Fruit fly (Drosophila melanogaster): ENCODE results near the gene Mat89Ba.
A peak's percentile ranks its signal among the peaks of the same experiment; 100 is the strongest.

Mat89Ba gene

dm6 chr3R:16249510-16249828 is 22.7 kb downstream of the Mat89Ba start (continued):
- TF ChIP-seq Oli (tag; optimal IDR thresholded peaks at IDR 0.05) (peak; percentile 4), sima (GFP tag; optimal IDR thresholded peaks at IDR 0.05) (no peak), Doc3 (GFP tag; IDR thresholded peaks at IDR 0.05; ENCODE audit: partially characterized antibody) (no peak), CG12071 (GFP tag; optimal IDR thresholded peaks at IDR 0.05) (no peak), CG2199 (GFP tag; IDR thresholded peaks at IDR 0.05) (no peak), nom (GFP tag; optimal IDR thresholded peaks at IDR 0.05) (no peak), CG9876 (GFP tag; optimal IDR thresholded peaks at IDR 0.05) (no peak), Dp (GFP tag; optimal IDR thresholded peaks at IDR 0.05) (peak; percentile 46), dimm (GFP tag; IDR thresholded peaks at IDR 0.05) (no peak), CG10979 (tag; optimal IDR thresholded peaks at IDR 0.05) (no peak), tin (GFP tag; optimal IDR thresholded peaks at IDR 0.05) (no peak), ash1 (GFP tag; optimal IDR thresholded peaks at IDR 0.05) (no peak), repo (GFP tag; optimal IDR thresholded peaks at IDR 0.05) (no peak), corto (GFP tag; optimal IDR thresholded peaks at IDR 0.05) (no peak), Mad (GFP tag; optimal IDR thresholded peaks at IDR 0.05) (no peak), bcd (GFP tag; optimal IDR thresholded peaks at IDR 0.05) (peak; percentile 14), CG13894 (tag; optimal IDR thresholded peaks at IDR 0.05) (peak; percentile 39), tna (GFP tag; IDR thresholded peaks at IDR 0.05; ENCODE audit: partially characterized antibody) (no peak), CG9817 (tag; optimal IDR thresholded peaks at IDR 0.05) (peak; percentile 6), NC2β (GFP tag; optimal IDR thresholded peaks at IDR 0.05) (no peak), dysf (GFP tag; IDR thresholded peaks at IDR 0.05) (no peak), CG8290 (GFP tag; optimal IDR thresholded peaks at IDR 0.05) (no peak), CG8290 (tag; optimal IDR thresholded peaks at IDR 0.05) (peak in 1 of 2 experiments; percentile 73), CG6689 (GFP tag; IDR thresholded peaks at IDR 0.05) (no peak), CG16863 (GFP tag; optimal IDR thresholded peaks at IDR 0.05) (no peak), CG18619 (GFP tag; optimal IDR thresholded peaks at IDR 0.05) (peak; percentile 37), ftz-f1 (GFP tag; optimal IDR thresholded peaks at IDR 0.05) (peak; percentile 17), CG9215 (GFP tag; IDR thresholded peaks at IDR 0.05) (no peak), nerfin-1 (tag; optimal IDR thresholded peaks at IDR 0.05) (no peak), dmrt11E (tag; optimal IDR thresholded peaks at IDR 0.05) (no peak), CG3726 (GFP tag; IDR thresholded peaks at IDR 0.05) (no peak), pho (GFP tag; optimal IDR thresholded peaks at IDR 0.05) (peak; percentile 20), unpg (GFP tag; optimal IDR thresholded peaks at IDR 0.05) (no peak), CG7928 (GFP tag; optimal IDR thresholded peaks at IDR 0.05) (peak; percentile 15), row (GFP tag; IDR thresholded peaks at IDR 0.05) (no peak), fd64A (GFP tag; optimal IDR thresholded peaks at IDR 0.05) (no peak), Sry-β (GFP tag; optimal IDR thresholded peaks at IDR 0.05) (no peak), CG10147 (GFP tag; optimal IDR thresholded peaks at IDR 0.05) (peak; percentile 53), chif (GFP tag; optimal IDR thresholded peaks at IDR 0.05) (no peak), tap (tag; optimal IDR thresholded peaks at IDR 0.05) (no peak), Sox100B (GFP tag; optimal IDR thresholded peaks at IDR 0.05) (peak; percentile 1), gro (GFP tag; optimal IDR thresholded peaks at IDR 0.05) (no peak), ranshi (GFP tag; IDR thresholded peaks at IDR 0.05) (no peak), da (GFP tag; optimal IDR thresholded peaks at IDR 0.05) (no peak), CG12155 (GFP tag; optimal IDR thresholded peaks at IDR 0.05) (no peak), Myb (GFP tag; optimal IDR thresholded peaks at IDR 0.05) (peak; percentile 25), CG9797 (GFP tag; optimal IDR thresholded peaks at IDR 0.05) (no peak), CG2712 (tag; optimal IDR thresholded peaks at IDR 0.05) (no peak), sens-2 (GFP tag; IDR thresholded peaks at IDR 0.05) (no peak), HLH3B (GFP tag; IDR thresholded peaks at IDR 0.05) (no peak), Antp (GFP tag; optimal IDR thresholded peaks at IDR 0.05) (no peak), CG4617 (GFP tag; optimal IDR thresholded peaks at IDR 0.05; ENCODE audit: borderline replicate concordance) (no peak), Meics (GFP tag; optimal IDR thresholded peaks at IDR 0.05) (peak; percentile 7)
